Worm (Caenorhabditis elegans) whole organism, young adult: ENCODE results near the gene snpc-1.1.

Experiments used
- T26A5.8 ChIP-seq: sonication (generic microtip); optimal IDR thresholded peaks from 2 replicates; lab custom pipeline; 2016; ENCODE audit warnings: missing genetic modification characterization, missing compliant biosample characterization
- ZK185.1 ChIP-seq: sonication (generic microtip); optimal IDR thresholded peaks from 2 replicates; lab custom pipeline; 2016; ENCODE audit warnings: mild to moderate bottlenecking, missing genetic modification characterization, missing compliant biosample characterization; ENCODE audit not compliant: poor library complexity, severe bottlenecking
- dpl-1 ChIP-seq: fragments of 150-350 bp; optimal IDR thresholded peaks from 2 replicates; lab custom pipeline; 2014; ENCODE audit warnings: missing biosample characterization, missing genetic modification reagents, missing genetic modification characterization
- efl-1 ChIP-seq: fragments of 150-350 bp; optimal IDR thresholded peaks from 2 replicates; lab custom pipeline; 2014; ENCODE audit warnings: missing biosample characterization, missing genetic modification reagents, missing genetic modification characterization
- lsl-1 ChIP-seq: fragments of 200-800 bp; sonication (Bioruptor generic); optimal IDR thresholded peaks from 2 replicates; lab custom pipeline; 2018; ENCODE audit warnings: mild to moderate bottlenecking, missing genetic modification characterization, moderate library complexity, missing compliant biosample characterization
- madf-8 ChIP-seq: fragments of 200-800 bp; sonication (Bioruptor generic); conservative IDR thresholded peaks from 2 replicates; pipeline ENCODE4 v1.3.6; 2022; ENCODE audit warnings: missing genetic modification reagents, missing genetic modification characterization, missing compliant biosample characterization
- nfya-1 ChIP-seq: sonication (generic microtip); optimal IDR thresholded peaks from 2 replicates; lab custom pipeline; 2017; ENCODE audit warnings: antibody characterized with exemption, missing compliant biosample characterization, missing genetic modification characterization, borderline replicate concordance; ENCODE audit not compliant: insufficient read depth
- sdz-38 ChIP-seq: sonication (generic microtip); optimal IDR thresholded peaks from 2 replicates; lab custom pipeline; 2016; ENCODE audit warnings: missing genotype, missing genetic modification characterization, missing compliant biosample characterization

DNA sequence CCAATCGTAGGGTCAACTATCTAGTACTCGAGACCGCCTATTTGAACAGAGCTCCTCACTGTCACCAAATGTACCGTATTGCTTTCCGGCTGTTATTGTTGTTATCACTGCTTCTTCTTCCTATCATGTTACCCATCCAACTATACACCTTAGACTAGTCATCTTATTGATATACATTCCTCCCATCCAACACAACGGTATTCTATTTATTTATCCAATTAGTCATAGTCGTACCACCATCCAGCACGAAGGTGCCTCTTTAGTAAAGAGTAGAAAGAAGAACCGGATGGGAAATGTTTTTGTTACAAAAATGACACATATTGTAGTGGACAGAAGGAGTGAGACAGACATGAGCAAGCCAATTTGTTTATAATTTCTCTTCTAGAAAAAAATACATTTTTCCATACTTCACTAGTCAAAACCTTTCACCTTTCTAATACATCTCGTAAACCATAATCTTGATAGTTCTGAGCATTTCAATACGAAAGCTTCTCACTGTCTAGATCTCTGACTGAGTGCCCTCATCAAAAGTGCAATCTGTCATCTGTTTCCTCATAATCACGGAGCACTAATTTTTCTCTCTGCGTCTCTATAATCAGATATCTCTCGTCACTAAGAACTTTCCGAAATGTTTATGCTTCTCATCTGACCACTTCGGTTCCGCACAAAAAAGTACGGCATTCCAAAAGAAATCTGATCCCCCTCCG is 29.2 kb upstream of the snpc-1.1 start:
- TF ChIP-seq dpl-1 (no peak), sdz-38 (no peak), ZK185.1 (tag; lab: Kevin White, UChicago) (no peak), lsl-1 (no peak), nfya-1 (tag; lab: Kevin White, UChicago) (no peak), madf-8 (GFP tag; lab: Robert Waterston, UW) (no peak), T26A5.8 (tag; lab: Kevin White, UChicago) (no peak), efl-1 (GFP tag; lab: Kevin White, UChicago) (no peak)
